Worm (Caenorhabditis elegans): ENCODE measurements around the gene sand-1.

Gene sand-1

DNA sequence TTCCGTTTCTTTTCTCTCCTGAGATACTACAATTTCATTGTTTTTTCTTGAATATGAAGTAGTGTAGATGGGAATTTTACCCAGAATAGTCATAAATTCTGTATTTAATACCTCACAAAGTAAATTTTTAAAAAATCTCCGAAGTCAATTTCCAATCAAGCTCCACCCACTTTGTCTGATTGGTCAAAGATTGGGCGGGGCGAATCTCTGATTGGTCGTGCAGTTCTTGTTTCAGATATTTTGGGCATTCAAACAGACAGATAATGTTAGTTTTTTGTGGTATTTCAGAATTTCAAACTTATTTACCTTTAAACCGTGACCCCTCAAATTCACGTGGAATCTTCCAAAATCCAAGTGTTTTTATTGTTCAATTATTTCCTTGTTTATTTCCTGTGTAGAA lies 6.1 kb upstream of the sand-1 start, which contains the start of gene F41H10.5:
TSS of gene F41H10.5 (plus strand) at position 375 of the 400 bp plus-strand sequence.
- TF ChIP-seq W03F9.2 (tag; optimal IDR thresholded peaks at IDR 0.05) (no peak), dao-5 (tag; optimal IDR thresholded peaks at IDR 0.05) (no peak), him-1 (tag; optimal IDR thresholded peaks at IDR 0.05) (no peak)

DNA sequence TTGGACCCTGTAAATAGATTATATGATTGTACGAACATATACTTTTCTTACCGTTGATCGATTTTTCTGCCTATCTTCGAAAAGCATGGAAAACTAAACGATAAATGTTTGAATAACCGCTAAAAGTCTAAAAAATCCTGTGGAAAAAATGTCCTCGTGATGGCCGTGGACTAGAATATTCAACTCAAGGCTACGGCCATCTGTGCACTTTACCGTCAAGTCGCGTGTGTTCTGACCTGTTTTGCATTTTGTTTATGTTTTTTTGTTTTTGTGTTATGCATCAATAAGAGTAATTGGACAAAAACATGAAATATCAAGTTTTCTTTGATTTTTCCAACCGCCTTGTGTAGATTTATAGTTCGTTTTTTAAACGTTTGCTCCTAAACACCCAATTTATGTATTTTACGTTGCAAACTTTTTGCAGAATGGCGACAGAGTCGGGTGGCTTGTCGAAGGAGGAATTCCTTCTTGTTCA lies 2.5 kb upstream of the sand-1 start, which contains the start of the genes hda-6 and F41H10.4:
TSS of gene hda-6 (minus strand) at position 172 of the 475 bp plus-strand sequence.
TSS of gene F41H10.4 (plus strand) at position 425 of the 475 bp plus-strand sequence.
- TF ChIP-seq W03F9.2 (tag; optimal IDR thresholded peaks at IDR 0.05) (peak; percentile 94), dao-5 (tag; optimal IDR thresholded peaks at IDR 0.05) (no peak)

DNA sequence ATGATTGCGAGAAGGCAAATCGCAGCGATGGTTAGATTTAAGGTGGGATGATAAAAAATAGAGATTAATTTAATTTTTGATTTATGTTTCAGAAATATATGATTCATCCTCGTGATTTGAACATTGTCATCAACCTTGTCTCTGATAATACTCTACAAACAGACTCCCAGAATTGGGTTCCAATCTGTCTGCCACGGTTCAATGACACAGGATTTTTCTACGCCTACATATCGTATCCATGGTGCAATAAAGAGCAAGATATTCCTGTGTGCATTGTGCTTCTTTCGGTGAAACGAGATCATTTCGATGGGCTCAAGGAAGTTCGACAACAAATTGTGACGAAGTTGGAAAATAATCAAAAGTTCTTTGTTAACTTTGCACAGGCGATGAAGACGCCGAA lies 1.2 kb downstream of the sand-1 start:
- no peak for TF ChIP-seq dao-5 (tag; optimal IDR thresholded peaks at IDR 0.05)
- no peak for TF ChIP-seq him-1 (tag; optimal IDR thresholded peaks at IDR 0.05)
- TF ChIP-seq W03F9.2 (tag; optimal IDR thresholded peaks at IDR 0.05): no peak

DNA sequence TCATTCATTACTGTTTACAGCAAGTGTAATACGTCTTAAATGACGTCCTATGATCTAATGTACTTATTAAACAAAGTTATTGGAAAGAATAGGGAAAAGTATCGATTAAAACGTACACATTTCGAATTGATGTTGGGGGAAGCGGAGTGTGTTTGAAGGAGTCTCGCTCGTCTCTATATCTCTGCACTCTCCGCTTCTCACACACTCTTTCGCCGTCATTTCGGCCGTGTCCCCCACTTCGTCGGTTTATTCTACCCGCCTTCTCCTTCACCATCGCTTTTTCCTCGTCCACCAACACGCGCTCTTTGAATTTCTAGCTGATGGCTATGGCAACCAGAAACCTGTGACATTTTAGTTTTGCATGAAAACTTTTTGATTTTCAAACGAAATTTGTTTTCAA lies 2.2 kb downstream of the sand-1 start:
- peak; percentile 46 for TF ChIP-seq W03F9.2 (tag; optimal IDR thresholded peaks at IDR 0.05)
- TF ChIP-seq him-1 (tag; optimal IDR thresholded peaks at IDR 0.05): no peak

DNA sequence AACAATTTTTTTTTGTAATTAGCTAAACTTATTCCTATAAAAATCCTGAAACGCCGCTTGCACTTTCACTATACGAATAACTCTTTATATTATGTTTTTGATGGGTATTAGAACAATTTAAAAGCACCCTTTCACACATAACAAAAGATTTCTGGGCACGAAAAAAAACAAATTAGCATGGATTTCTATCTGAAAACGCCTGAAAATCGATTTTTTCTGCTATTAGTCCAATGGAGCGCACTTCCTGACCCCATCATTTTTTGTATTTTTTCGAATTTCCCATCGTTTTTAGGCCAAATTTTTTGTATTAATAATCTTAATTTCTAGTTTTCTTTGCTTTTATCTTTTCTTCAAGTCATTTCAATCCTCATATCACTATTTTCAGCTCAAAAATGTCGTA lies 2.7 kb downstream of the sand-1 start, which contains the start of gene F41H10.3:
TSS of gene F41H10.3 (plus strand) at position 388 of the 400 bp plus-strand sequence.
- no peak for TF ChIP-seq dao-5 (tag; optimal IDR thresholded peaks at IDR 0.05)
- no peak for TF ChIP-seq him-1 (tag; optimal IDR thresholded peaks at IDR 0.05)
- TF ChIP-seq W03F9.2 (tag; optimal IDR thresholded peaks at IDR 0.05): no peak

DNA sequence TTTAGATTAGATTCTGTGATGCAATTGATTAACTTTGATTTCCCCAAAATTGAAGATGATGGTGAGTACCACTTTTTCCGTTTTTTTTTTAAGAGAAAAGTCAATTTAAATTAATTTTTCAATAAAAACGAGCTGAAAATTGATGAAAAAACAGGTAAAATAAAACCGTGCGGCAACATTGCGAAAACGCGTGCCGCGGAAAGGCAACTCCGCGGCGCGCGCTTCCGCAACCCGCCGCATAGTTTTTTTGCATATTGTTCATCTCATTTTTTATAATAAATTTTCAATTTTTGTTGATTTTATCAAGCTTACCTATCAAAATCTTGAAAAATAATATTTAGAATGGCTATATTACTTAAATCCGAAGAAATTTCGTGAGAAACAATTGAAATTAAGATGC lies 4.2 kb downstream of the sand-1 start:
- TF ChIP-seq W03F9.2 (tag; optimal IDR thresholded peaks at IDR 0.05) (no peak), dao-5 (tag; optimal IDR thresholded peaks at IDR 0.05) (no peak), him-1 (tag; optimal IDR thresholded peaks at IDR 0.05) (no peak)

DNA sequence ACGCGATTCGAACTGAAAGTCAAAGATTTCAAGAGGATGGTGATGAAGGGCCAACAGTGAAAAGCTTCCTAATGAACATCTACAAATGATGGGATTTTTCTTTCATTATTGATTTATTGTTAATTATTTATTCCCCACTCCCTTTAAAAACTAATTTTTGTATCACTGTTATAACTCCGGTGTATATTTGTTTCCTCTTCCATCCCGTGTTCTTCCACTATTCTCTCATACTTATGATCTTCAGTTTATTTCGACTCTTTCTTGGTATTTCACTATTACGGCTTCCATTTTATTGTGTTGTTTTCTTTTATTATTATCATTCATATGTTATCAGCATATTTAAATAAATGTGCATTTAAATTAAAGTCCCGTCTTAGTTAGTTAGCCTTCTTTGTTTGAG lies 7.7 kb downstream of the sand-1 start:
- TF ChIP-seq him-1 (tag; optimal IDR thresholded peaks at IDR 0.05) (no peak), W03F9.2 (tag; optimal IDR thresholded peaks at IDR 0.05) (no peak), dao-5 (tag; optimal IDR thresholded peaks at IDR 0.05) (no peak)

DNA sequence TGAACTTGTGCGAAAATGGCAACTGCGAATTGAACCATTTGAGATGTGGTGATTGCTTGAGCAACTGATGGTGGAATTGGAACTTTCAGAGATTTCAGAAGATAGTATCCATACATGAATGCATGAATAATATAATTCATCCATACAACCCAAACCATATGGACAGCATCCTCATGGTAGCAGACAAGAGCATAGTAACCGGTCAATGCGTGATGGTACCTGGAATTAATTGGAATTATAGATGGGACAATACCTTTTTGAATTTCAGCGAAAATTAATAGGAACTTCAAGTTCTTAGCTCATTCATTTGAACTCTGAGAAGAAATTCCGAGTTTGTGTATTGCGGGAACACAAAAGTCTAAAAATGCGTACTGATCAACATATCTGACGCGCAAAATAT lies 8.3 kb downstream of the sand-1 start:
- TF ChIP-seq W03F9.2 (tag; optimal IDR thresholded peaks at IDR 0.05): no peak
- TF ChIP-seq him-1 (tag; optimal IDR thresholded peaks at IDR 0.05): no peak
- TF ChIP-seq dao-5 (tag; optimal IDR thresholded peaks at IDR 0.05): no peak

DNA sequence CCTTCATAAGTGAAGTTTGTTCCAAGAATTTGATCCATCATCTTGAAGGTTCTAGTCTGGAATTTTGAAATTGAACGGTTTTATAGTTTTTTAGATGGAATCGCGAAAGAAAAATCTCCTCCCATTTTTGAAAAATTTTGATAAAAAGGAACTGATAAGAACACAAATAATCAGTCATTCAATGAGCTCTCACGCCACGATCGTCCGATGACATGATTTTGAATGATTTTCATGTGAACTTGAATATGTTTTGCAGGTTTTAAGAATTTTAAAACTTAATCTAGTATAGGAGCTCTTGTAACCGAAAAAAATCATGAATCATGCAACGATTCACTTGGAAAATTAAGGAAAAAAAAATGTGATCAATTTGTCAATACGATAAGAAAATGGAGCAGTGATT lies 10.4 kb downstream of the sand-1 start, which contains the start of gene elo-5:
TSS of gene elo-5 (minus strand) at position 56 of the 400 bp plus-strand sequence.
- TF ChIP-seq W03F9.2 (tag; optimal IDR thresholded peaks at IDR 0.05) (no peak), him-1 (tag; optimal IDR thresholded peaks at IDR 0.05) (no peak), dao-5 (tag; optimal IDR thresholded peaks at IDR 0.05) (no peak)

DNA sequence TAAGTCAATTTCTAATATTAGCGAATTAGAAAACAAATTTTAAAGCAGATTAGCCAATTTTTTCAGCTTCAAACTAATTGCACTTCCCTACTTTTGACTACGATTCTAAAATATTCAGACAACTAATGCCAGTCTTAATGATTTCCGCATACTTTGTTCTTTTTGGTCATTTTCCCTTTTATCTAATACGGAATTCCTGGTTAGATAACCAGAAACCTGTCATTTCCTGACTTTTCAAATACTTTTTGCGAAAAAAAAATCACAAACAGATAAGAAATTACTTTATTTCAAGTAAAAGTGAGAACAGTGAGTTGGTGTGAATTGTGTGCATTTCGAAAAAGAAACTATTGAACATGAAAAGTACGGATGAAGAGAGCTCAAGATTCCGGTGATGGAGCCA lies 13.5 kb downstream of the sand-1 start:
- TF ChIP-seq W03F9.2 (tag; optimal IDR thresholded peaks at IDR 0.05) (no peak), dao-5 (tag; optimal IDR thresholded peaks at IDR 0.05) (no peak), him-1 (tag; optimal IDR thresholded peaks at IDR 0.05) (no peak)

DNA sequence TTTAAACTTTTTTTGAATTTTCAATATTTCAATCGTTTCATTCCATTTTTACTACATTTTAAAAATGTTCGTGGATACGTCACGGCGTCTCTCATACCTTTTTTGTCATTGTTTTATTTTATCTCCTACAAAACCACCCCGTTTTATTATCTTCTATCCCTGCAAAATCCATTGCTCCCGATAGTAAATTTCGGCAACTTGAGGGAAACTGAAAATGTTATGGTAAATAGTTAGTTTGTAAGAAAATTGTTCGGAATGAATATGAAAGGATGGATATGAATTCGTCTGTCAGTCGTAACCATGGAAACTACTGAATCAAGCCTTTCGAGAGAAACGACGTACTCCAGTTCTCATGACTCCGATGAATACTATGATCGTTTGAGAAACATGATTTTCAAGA lies 14.7 kb downstream of the sand-1 start, which contains the start of gene F41H10.2:
TSS of gene F41H10.2 (plus strand) at position 301 of the 400 bp plus-strand sequence.
- TF ChIP-seq him-1 (tag; optimal IDR thresholded peaks at IDR 0.05) (no peak), dao-5 (tag; optimal IDR thresholded peaks at IDR 0.05) (no peak), W03F9.2 (tag; optimal IDR thresholded peaks at IDR 0.05) (no peak)

DNA sequence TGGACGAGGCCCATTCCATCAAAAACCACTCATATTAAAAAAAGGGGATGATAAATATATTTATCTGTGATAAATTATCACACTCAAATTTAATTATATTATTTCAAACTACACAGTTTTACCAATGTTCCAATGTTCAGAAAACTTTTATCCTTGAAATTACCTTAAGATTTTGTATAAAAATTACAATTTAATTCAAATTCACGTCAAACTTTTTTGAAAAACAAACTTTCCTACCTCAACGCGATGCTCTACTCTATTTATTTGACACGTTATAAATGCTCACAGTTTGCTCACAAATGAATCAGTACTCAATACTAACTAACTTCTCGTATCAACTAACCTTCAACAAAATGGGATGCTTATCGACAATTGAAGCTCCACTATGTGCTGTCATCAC lies 15.9 kb downstream of the sand-1 start, which contains the start of gene F41H10.1:
TSS of gene F41H10.1 (plus strand) at position 301 of the 400 bp plus-strand sequence.
- TF ChIP-seq W03F9.2 (tag; optimal IDR thresholded peaks at IDR 0.05) (no peak), dao-5 (tag; optimal IDR thresholded peaks at IDR 0.05) (no peak), him-1 (tag; optimal IDR thresholded peaks at IDR 0.05) (no peak)

DNA sequence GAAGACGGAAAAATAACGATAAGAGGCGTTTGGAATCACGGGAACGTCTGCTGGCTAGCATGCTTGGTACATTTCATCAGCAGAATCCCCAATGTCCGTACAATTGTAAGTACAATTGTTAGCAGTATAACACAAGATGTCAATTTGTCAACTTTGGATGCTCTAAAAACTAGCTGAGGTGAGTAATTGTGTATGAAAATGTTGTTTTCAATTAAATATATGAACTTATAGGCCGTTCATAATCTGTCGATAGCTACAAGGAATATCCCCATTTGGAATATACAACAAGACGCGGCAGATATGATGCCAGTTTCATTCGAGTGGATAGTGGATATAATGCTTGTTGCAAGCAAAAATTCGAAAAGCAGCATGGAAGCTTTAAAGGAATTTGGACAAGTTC lies 18.4 kb downstream of the sand-1 start, which contains the start of gene F41H10.12:
TSS of gene F41H10.12 (plus strand) at position 301 of the 400 bp plus-strand sequence.
- TF ChIP-seq W03F9.2 (tag; optimal IDR thresholded peaks at IDR 0.05) (no peak), him-1 (tag; optimal IDR thresholded peaks at IDR 0.05) (no peak), dao-5 (tag; optimal IDR thresholded peaks at IDR 0.05) (no peak)

DNA sequence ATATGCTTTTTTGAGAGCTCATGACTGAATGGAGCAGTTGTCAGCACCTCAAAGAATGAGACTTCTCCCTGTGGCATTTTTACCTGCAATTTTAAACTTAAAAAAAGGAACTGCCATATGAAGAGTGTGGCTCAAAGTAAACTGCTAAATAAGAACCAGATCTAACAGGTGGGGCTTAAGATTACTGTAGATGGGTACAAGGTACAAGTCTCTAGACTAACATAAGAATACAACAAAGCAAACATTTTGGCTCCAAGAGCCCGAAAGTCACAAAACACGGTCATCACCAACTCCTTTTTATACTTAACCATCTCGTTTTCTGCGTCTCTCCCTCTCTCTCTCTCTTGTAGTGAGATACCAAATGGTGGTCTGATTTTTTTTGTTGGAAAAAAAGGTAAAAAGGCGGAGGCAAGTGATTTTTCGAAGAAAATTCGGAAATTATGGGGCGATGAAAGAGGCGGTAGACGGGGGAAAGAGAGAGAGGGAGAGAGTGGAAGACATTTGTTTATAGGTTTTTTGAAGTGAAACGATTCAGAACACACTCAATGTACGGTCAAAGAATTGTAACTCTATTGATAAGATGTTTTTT lies 21.9 kb downstream of the sand-1 start, which contains the start of gene elo-6:
TSS of gene elo-6 (minus strand) at position 83 of the 589 bp plus-strand sequence.
- TF ChIP-seq him-1 (tag; optimal IDR thresholded peaks at IDR 0.05) (no peak), W03F9.2 (tag; optimal IDR thresholded peaks at IDR 0.05) (no peak), dao-5 (tag; optimal IDR thresholded peaks at IDR 0.05) (no peak)

All from whole organism, L4/young adult.